Worm (Caenorhabditis elegans) whole organism, midembryonic: Measurements from ENCODE around the gene clec-187.

Source experiments
- T22C8.4 ChIP-seq: fragments of 200-800 bp; sonication (Bioruptor generic); IDR thresholded peaks from 2 replicates; pipeline ENCODE4 v1.3.6; 2022; ENCODE audit warnings: missing genetic modification characterization, missing compliant biosample characterization
- cog-1 ChIP-seq: sonication (generic microtip); optimal IDR thresholded peaks from 2 replicates; lab custom pipeline; 2016; ENCODE audit warnings: missing genetic modification characterization, missing compliant biosample characterization
- flt-1 ChIP-seq: fragments of 200-800 bp; sonication (Bioruptor generic); IDR thresholded peaks from 2 replicates; pipeline ENCODE4 v1.3.6; 2022; ENCODE audit warnings: missing genetic modification characterization, missing compliant biosample characterization
- klf-2 ChIP-seq: fragments of 200-800 bp; sonication (Bioruptor generic); conservative IDR thresholded peaks from 2 replicates; pipeline ENCODE4 v1.3.6; 2022; ENCODE audit warnings: missing genetic modification reagents, missing genetic modification characterization, missing compliant biosample characterization
- med-1 ChIP-seq: sonication (generic microtip); optimal IDR thresholded peaks from 2 replicates; lab custom pipeline; 2017; ENCODE audit warnings: missing genetic modification characterization, mild to moderate bottlenecking, missing compliant biosample characterization, antibody characterized with exemption, missing genetic modification reagents; ENCODE audit not compliant: insufficient read depth
- ref-1 ChIP-seq: fragments of 200-800 bp; sonication (Bioruptor generic); conservative IDR thresholded peaks from 2 replicates; pipeline ENCODE4 v1.3.6; 2022; ENCODE audit warnings: missing genetic modification reagents, missing genetic modification characterization, missing compliant biosample characterization
- tab-1 ChIP-seq: fragments of 200-800 bp; sonication (Bioruptor generic); IDR thresholded peaks from 2 replicates; pipeline ENCODE4 v1.3.6; 2022; ENCODE audit warnings: missing genetic modification characterization, missing compliant biosample characterization
- ztf-23 ChIP-seq: fragments of 200-800 bp; sonication (Bioruptor generic); IDR thresholded peaks from 2 replicates; pipeline ENCODE4 v1.3.6; 2022; ENCODE audit warnings: missing genetic modification reagents, missing genetic modification characterization, missing compliant biosample characterization
- ztf-29 ChIP-seq: fragments of 200-800 bp; sonication (Bioruptor generic); IDR thresholded peaks from 2 replicates; pipeline ENCODE4 v1.3.6; 2022; ENCODE audit warnings: missing genetic modification reagents, missing genetic modification characterization, missing compliant biosample characterization

Gene clec-187

ce11 chrIV:12869812-12870211 lies 1.5 kb downstream of the clec-187 start:
- TF ChIP-seq flt-1 (GFP tag; lab: Robert Waterston, UW) (no peak), ztf-23 (no peak), cog-1 (tag; lab: Kevin White, UChicago) (no peak), T22C8.4 (no peak), klf-2 (no peak), ztf-29 (GFP tag; lab: Robert Waterston, UW) (no peak), med-1 (GFP tag; lab: Kevin White, UChicago) (no peak), tab-1 (GFP tag; lab: Robert Waterston, UW) (no peak), ref-1 (GFP tag; lab: Robert Waterston, UW) (no peak)

ce11 chrIV:12869383-12869782 lies 1.9 kb downstream of the clec-187 start:
- no peak for TF ChIP-seq klf-2
- no peak for TF ChIP-seq med-1 (GFP tag; lab: Kevin White, UChicago)
- no peak for TF ChIP-seq ztf-23
- no peak for TF ChIP-seq flt-1 (GFP tag; lab: Robert Waterston, UW)
- TF ChIP-seq ref-1 (GFP tag; lab: Robert Waterston, UW) = no peak
- no peak for TF ChIP-seq tab-1 (GFP tag; lab: Robert Waterston, UW)
- no peak for TF ChIP-seq ztf-29 (GFP tag; lab: Robert Waterston, UW)
- no peak for TF ChIP-seq T22C8.4
- TF ChIP-seq cog-1 (tag; lab: Kevin White, UChicago) = no peak

- no peak for TF ChIP-seq tab-1 (GFP tag; lab: Robert Waterston, UW)
- TF ChIP-seq med-1 (GFP tag; lab: Kevin White, UChicago) = no peak
- no peak for TF ChIP-seq cog-1 (tag; lab: Kevin White, UChicago)
- no peak for TF ChIP-seq ztf-23
- no peak for TF ChIP-seq ref-1 (GFP tag; lab: Robert Waterston, UW)
- TF ChIP-seq ztf-29 (GFP tag; lab: Robert Waterston, UW) = no peak
- TF ChIP-seq flt-1 (GFP tag; lab: Robert Waterston, UW) = no peak
- no peak for TF ChIP-seq klf-2
- no peak for TF ChIP-seq T22C8.4
Observed at ce11 chrIV:12865884-12866283, 5.4 kb downstream of the clec-187 start, which contains the start of gene clec-186. Gene clec-186, plus strand, starts transcription at chrIV:12866109.

ce11 chrIV:12859797-12860196 lies 11.5 kb downstream of the clec-187 start, which contains the start of gene gcy-18:
Gene gcy-18, plus strand, starts transcription at chrIV:12860097.
- TF ChIP-seq med-1 (GFP tag; lab: Kevin White, UChicago) = no peak
- no peak for TF ChIP-seq cog-1 (tag; lab: Kevin White, UChicago)
- TF ChIP-seq ztf-29 (GFP tag; lab: Robert Waterston, UW) = no peak
- no peak for TF ChIP-seq ztf-23

- TF ChIP-seq med-1 (GFP tag; lab: Kevin White, UChicago) (no peak), cog-1 (tag; lab: Kevin White, UChicago) (no peak), ztf-29 (GFP tag; lab: Robert Waterston, UW) (no peak), ztf-23 (no peak), klf-2 (no peak), tab-1 (GFP tag; lab: Robert Waterston, UW) (no peak), flt-1 (GFP tag; lab: Robert Waterston, UW) (no peak), T22C8.4 (no peak), ref-1 (GFP tag; lab: Robert Waterston, UW) (no peak)
Observed at ce11 chrIV:12855248-12855647, 16.0 kb downstream of the clec-187 start, which contains the start of gene nstp-5. Gene nstp-5, plus strand, starts transcription at chrIV:12855548.

- TF ChIP-seq klf-2 (no peak), ztf-23 (no peak), med-1 (GFP tag; lab: Kevin White, UChicago) (no peak), ref-1 (GFP tag; lab: Robert Waterston, UW) (no peak), cog-1 (tag; lab: Kevin White, UChicago) (no peak), T22C8.4 (no peak), flt-1 (GFP tag; lab: Robert Waterston, UW) (no peak), ztf-29 (GFP tag; lab: Robert Waterston, UW) (no peak), tab-1 (GFP tag; lab: Robert Waterston, UW) (no peak)
Observed at ce11 chrIV:12854372-12855114, 16.8 kb downstream of the clec-187 start.

ce11 chrIV:12849030-12849560 lies 22.2 kb downstream of the clec-187 start, which contains the start of gene srf-3:
Gene srf-3, plus strand, starts transcription at chrIV:12849510.
- no peak for TF ChIP-seq tab-1 (GFP tag; lab: Robert Waterston, UW)
- TF ChIP-seq flt-1 (GFP tag; lab: Robert Waterston, UW) = no peak

- TF ChIP-seq T22C8.4 = no peak
- TF ChIP-seq ztf-29 (GFP tag; lab: Robert Waterston, UW) = no peak
- TF ChIP-seq ref-1 (GFP tag; lab: Robert Waterston, UW) = no peak
- TF ChIP-seq med-1 (GFP tag; lab: Kevin White, UChicago) = no peak
- no peak for TF ChIP-seq tab-1 (GFP tag; lab: Robert Waterston, UW)
- TF ChIP-seq cog-1 (tag; lab: Kevin White, UChicago) = no peak
- no peak for TF ChIP-seq klf-2
- no peak for TF ChIP-seq flt-1 (GFP tag; lab: Robert Waterston, UW)
- no peak for TF ChIP-seq ztf-23
Observed at ce11 chrIV:12845596-12845995, 25.7 kb downstream of the clec-187 start, which contains the start of gene txt-19. Gene txt-19, plus strand, starts transcription at chrIV:12845899.

ce11 chrIV:12842895-12843294 lies 28.4 kb downstream of the clec-187 start:
- TF ChIP-seq cog-1 (tag; lab: Kevin White, UChicago) (no peak), ztf-23 (no peak), tab-1 (GFP tag; lab: Robert Waterston, UW) (no peak)

ce11 chrIV:12842121-12842520 lies 29.2 kb downstream of the clec-187 start:
- no peak for TF ChIP-seq med-1 (GFP tag; lab: Kevin White, UChicago)
- no peak for TF ChIP-seq ref-1 (GFP tag; lab: Robert Waterston, UW)
- TF ChIP-seq T22C8.4 = no peak
- TF ChIP-seq klf-2 = no peak
- TF ChIP-seq ztf-29 (GFP tag; lab: Robert Waterston, UW) = no peak
- no peak for TF ChIP-seq ztf-23
- TF ChIP-seq flt-1 (GFP tag; lab: Robert Waterston, UW) = no peak
- TF ChIP-seq tab-1 (GFP tag; lab: Robert Waterston, UW) = no peak
- TF ChIP-seq cog-1 (tag; lab: Kevin White, UChicago) = no peak
